Fruit fly (Drosophila melanogaster) whole organism: ENCODE results near the gene Cyt-c-p.

ENCODE experiments used
- CG8478 ChIP-seq: fragments of >200 bp; optimal IDR thresholded peaks from 2 replicates; lab custom pipeline; 2018; ENCODE audit warnings: inconsistent platforms
- Dll ChIP-seq: fragments of >200 bp; optimal IDR thresholded peaks from 2 replicates; lab custom pipeline; 2017
- EcR ChIP-seq, 2 experiments: fragments of >200 bp; optimal IDR thresholded peaks; 2 replicates each; lab custom pipeline; 2017; ENCODE audit warnings: missing biosample characterization in 2 of 2, missing genetic modification characterization in 2 of 2, missing genetic modification reagents in 2 of 2
- pan ChIP-seq: fragments of >200 bp; optimal IDR thresholded peaks from 2 replicates; lab custom pipeline; 2017
- psq ChIP-seq: fragments of >200 bp; optimal IDR thresholded peaks from 2 replicates; lab custom pipeline; 2017
- usp ChIP-seq: fragments of >200 bp; optimal IDR thresholded peaks from 2 replicates; lab custom pipeline; 2017; ENCODE audit warnings: missing biosample characterization, missing genetic modification characterization, mixed read lengths

- TF ChIP-seq pan (lab: Kevin White, UChicago) (no peak), usp (GFP tag; lab: Kevin White, UChicago) (no peak), CG8478 (lab: Kevin White, UChicago) (no peak), psq (no peak), EcR (GFP tag; optimal IDR thresholded peaks at IDR 0.05; lab: Kevin White, UChicago) (no peak), Dll (lab: Kevin White, UChicago) (no peak)
These were observed 7.8 kb upstream of the Cyt-c-p start for dm6 chr2L:16711891-16712290.
